Fruit fly (Drosophila melanogaster) whole organism, embryonic: Measurements from ENCODE around the gene CG10492.
A peak's percentile ranks its signal among the peaks of the same experiment; 100 is the strongest.

Source experiments
- Aef1 ChIP-seq: fragments of 200-800 bp; sonication (Bioruptor generic); IDR thresholded peaks from 3 replicates; pipeline ENCODE4 v1.3.6; 2022; ENCODE audit warnings: missing biosample characterization, missing genetic modification characterization
- Bteb2 ChIP-seq: fragments of 200-800 bp; sonication (Bioruptor generic); optimal IDR thresholded peaks from 2 replicates; lab custom pipeline; 2016; ENCODE audit warnings: missing biosample characterization, missing genetic modification characterization
- CG11093 ChIP-seq: fragments of 200-800 bp; sonication (Bioruptor generic); IDR thresholded peaks from 3 replicates; pipeline ENCODE4 v1.3.6; 2022; ENCODE audit warnings: missing biosample characterization, missing genetic modification characterization
- CG11504 ChIP-seq: fragments of 200-800 bp; sonication (Bioruptor generic); optimal IDR thresholded peaks from 3 replicates; lab custom pipeline; 2019; ENCODE audit warnings: missing biosample characterization, mild to moderate bottlenecking, missing genetic modification characterization, moderate library complexity
- CG14441 ChIP-seq: fragments of 200-800 bp; sonication (Bioruptor generic); IDR thresholded peaks from 2 replicates; pipeline ENCODE4 v1.3.6; 2022; ENCODE audit warnings: missing biosample characterization, missing genetic modification characterization
- CG14710 ChIP-seq: fragments of 200-800 bp; sonication (Bioruptor generic); optimal IDR thresholded peaks from 3 replicates; lab custom pipeline; 2019; ENCODE audit warnings: missing biosample characterization, mild to moderate bottlenecking, missing genetic modification characterization, moderate library complexity
- CG17359 ChIP-seq: fragments of 200-800 bp; sonication (Bioruptor generic); optimal IDR thresholded peaks from 3 replicates; lab custom pipeline; 2018; ENCODE audit warnings: missing biosample characterization, mild to moderate bottlenecking, missing genetic modification characterization, moderate library complexity
- CG18764 ChIP-seq: fragments of 200-800 bp; sonication (Bioruptor generic); optimal IDR thresholded peaks from 3 replicates; lab custom pipeline; 2016; ENCODE audit warnings: missing biosample characterization, missing genetic modification characterization
- CG2875 ChIP-seq: fragments of 200-800 bp; sonication (Bioruptor generic); optimal IDR thresholded peaks from 2 replicates; lab custom pipeline; 2017; ENCODE audit warnings: missing biosample characterization, mild to moderate bottlenecking, missing genetic modification characterization, missing genetic modification reagents
- CG3065 ChIP-seq: fragments of 200-800 bp; sonication (Bioruptor generic); optimal IDR thresholded peaks from 2 replicates; lab custom pipeline; 2016; ENCODE audit warnings: missing biosample characterization, missing genetic modification characterization
- CG3281 ChIP-seq: fragments of 200-800 bp; sonication (Bioruptor generic); optimal IDR thresholded peaks from 3 replicates; lab custom pipeline; 2017; ENCODE audit warnings: missing biosample characterization, mild to moderate bottlenecking, missing genetic modification characterization
- CG3995 ChIP-seq: fragments of 200-800 bp; sonication (Bioruptor generic); optimal IDR thresholded peaks from 3 replicates; lab custom pipeline; 2016; ENCODE audit warnings: missing biosample characterization, missing genetic modification characterization
- CG4360 ChIP-seq: fragments of 200-800 bp; sonication (Bioruptor generic); IDR thresholded peaks from 2 replicates; pipeline ENCODE4 v1.3.6; 2022; ENCODE audit warnings: missing biosample characterization, missing genetic modification characterization
- CG6689 ChIP-seq: fragments of 200-800 bp; sonication (Bioruptor generic); IDR thresholded peaks from 2 replicates; pipeline ENCODE4 v1.3.6; 2022; ENCODE audit warnings: missing biosample characterization, missing genetic modification characterization
- CG6813 ChIP-seq: fragments of 200-800 bp; sonication (Bioruptor generic); optimal IDR thresholded peaks from 2 replicates; lab custom pipeline; 2017; ENCODE audit warnings: missing biosample characterization, missing genetic modification characterization, mild to moderate bottlenecking, moderate library complexity, missing genetic modification reagents
- CG9437 ChIP-seq: fragments of 200-800 bp; sonication (Bioruptor generic); optimal IDR thresholded peaks from 2 replicates; lab custom pipeline; 2018; ENCODE audit warnings: missing biosample characterization, mild to moderate bottlenecking, missing genetic modification characterization
- CG9797 ChIP-seq: fragments of 200-800 bp; sonication (Bioruptor generic); optimal IDR thresholded peaks from 3 replicates; lab custom pipeline; 2018; ENCODE audit warnings: missing biosample characterization, mild to moderate bottlenecking, missing genetic modification characterization
- Dbx ChIP-seq: fragments of 200-800 bp; sonication (Bioruptor generic); IDR thresholded peaks from 3 replicates; pipeline ENCODE4 v1.3.6; 2022; ENCODE audit warnings: missing biosample characterization, missing genetic modification characterization
- Deaf1 ChIP-seq: fragments of 200-800 bp; optimal IDR thresholded peaks from 3 replicates; lab custom pipeline; 2019; ENCODE audit warnings: missing biosample characterization, mild to moderate bottlenecking, missing genetic modification characterization, moderate library complexity
- Dek ChIP-seq: fragments of 200-800 bp; sonication (Bioruptor generic); optimal IDR thresholded peaks from 3 replicates; lab custom pipeline; 2019; ENCODE audit warnings: missing biosample characterization, mild to moderate bottlenecking, missing genetic modification characterization, moderate library complexity
- Dip2 ChIP-seq: fragments of 200-800 bp; sonication (Bioruptor generic); IDR thresholded peaks from 2 replicates; pipeline ENCODE4 v1.3.6; 2022; ENCODE audit warnings: missing biosample characterization, missing genetic modification characterization
- Dp ChIP-seq: fragments of 200-800 bp; sonication (Bioruptor generic); optimal IDR thresholded peaks from 2 replicates; lab custom pipeline; 2018; ENCODE audit warnings: missing biosample characterization, mild to moderate bottlenecking, missing genetic modification characterization, moderate library complexity
- E2f1 ChIP-seq: fragments of 200-800 bp; sonication (Bioruptor generic); IDR thresholded peaks from 2 replicates; pipeline ENCODE4 v1.3.6; 2022; ENCODE audit warnings: missing biosample characterization, missing genetic modification characterization
- Fer3 ChIP-seq: fragments of 200-800 bp; sonication (Bioruptor generic); optimal IDR thresholded peaks from 2 replicates; lab custom pipeline; 2018; ENCODE audit warnings: missing biosample characterization, mild to moderate bottlenecking, missing genetic modification characterization, moderate library complexity
- H15 ChIP-seq: fragments of 200-800 bp; sonication (Bioruptor generic); IDR thresholded peaks from 3 replicates; pipeline ENCODE4 v1.3.6; 2022; ENCODE audit warnings: missing biosample characterization, missing genetic modification characterization
- Med ChIP-seq: fragments of 200-800 bp; sonication (Bioruptor generic); peaks from one replicate; lab custom pipeline; 2016; ENCODE audit warnings: missing biosample characterization, missing genetic modification characterization, mild to moderate bottlenecking, inconsistent platforms, moderate library complexity
- Mrtf ChIP-seq: fragments of 200-800 bp; sonication (Bioruptor generic); IDR thresholded peaks from 3 replicates; pipeline ENCODE4 v1.3.6; 2022; ENCODE audit warnings: missing biosample characterization, missing genetic modification characterization
- NC2α ChIP-seq: fragments of 200-800 bp; sonication (Bioruptor generic); optimal IDR thresholded peaks from 2 replicates; lab custom pipeline; 2016; ENCODE audit warnings: missing biosample characterization, missing genetic modification characterization
- Neu2 ChIP-seq: fragments of 200-800 bp; sonication (Bioruptor generic); optimal IDR thresholded peaks from 3 replicates; lab custom pipeline; 2016; ENCODE audit warnings: missing biosample characterization, missing genetic modification characterization, borderline replicate concordance
- Nf-YA ChIP-seq: fragments of 200-800 bp; sonication (Bioruptor generic); IDR thresholded peaks from 2 replicates; pipeline ENCODE4 v1.3.6; 2022; ENCODE audit warnings: missing biosample characterization, missing genetic modification characterization
- Oli ChIP-seq: fragments of 200-800 bp; sonication (Bioruptor generic); optimal IDR thresholded peaks from 2 replicates; lab custom pipeline; 2018; ENCODE audit warnings: missing biosample characterization, mild to moderate bottlenecking, missing genetic modification characterization, moderate library complexity
- Sin3A ChIP-seq: fragments of >200 bp; optimal IDR thresholded peaks from 2 replicates; lab custom pipeline; 2018
- Trl ChIP-seq, 3 experiments: fragments of >200 bp in 2 of 3; fragments of 200-800 bp in 1 of 3; sonication (Bioruptor generic) in 1 of 3; optimal IDR thresholded peaks; 2 replicates in 1 of 3; 3 replicates in 2 of 3; lab custom pipeline; 2016 to 2017; ENCODE audit warnings: missing biosample characterization in 1 of 3, missing genetic modification characterization in 1 of 3
- Xbp1 ChIP-seq: fragments of 200-800 bp; sonication (Bioruptor generic); optimal IDR thresholded peaks from 3 replicates; lab custom pipeline; 2016; ENCODE audit warnings: missing biosample characterization, mild to moderate bottlenecking, missing genetic modification characterization
- btn ChIP-seq: fragments of 200-800 bp; sonication (Bioruptor generic); optimal IDR thresholded peaks from 2 replicates; lab custom pipeline; 2016; ENCODE audit warnings: missing biosample characterization, missing genetic modification characterization
- chinmo ChIP-seq: fragments of 200-800 bp; sonication (Bioruptor generic); IDR thresholded peaks from 4 replicates; pipeline ENCODE4 v1.3.6; 2022; ENCODE audit warnings: missing biosample characterization, missing genetic modification characterization; ENCODE audit not compliant: partially characterized antibody
- chn ChIP-seq: fragments of 200-800 bp; sonication (Bioruptor generic); optimal IDR thresholded peaks from 2 replicates; lab custom pipeline; 2016; ENCODE audit warnings: missing biosample characterization, missing genetic modification characterization
- crp ChIP-seq, 2 experiments: fragments of 200-800 bp; sonication (Bioruptor generic); optimal IDR thresholded peaks; 2 replicates in 1 of 2; 3 replicates in 1 of 2; lab custom pipeline; 2017; ENCODE audit warnings: missing biosample characterization in 2 of 2, missing genetic modification characterization in 2 of 2, mild to moderate bottlenecking in 1 of 2, moderate library complexity in 1 of 2
- cwo ChIP-seq: fragments of 200-800 bp; sonication (Bioruptor generic); optimal IDR thresholded peaks from 3 replicates; lab custom pipeline; 2017; ENCODE audit warnings: missing biosample characterization, missing genetic modification characterization, mild to moderate bottlenecking, moderate library complexity, missing genetic modification reagents
- ems ChIP-seq: fragments of 200-800 bp; sonication (Bioruptor generic); optimal IDR thresholded peaks from 3 replicates; lab custom pipeline; 2016; ENCODE audit warnings: missing biosample characterization, missing genetic modification characterization
- ewg ChIP-seq: fragments of 200-800 bp; sonication (Bioruptor generic); optimal IDR thresholded peaks from 3 replicates; lab custom pipeline; 2017; ENCODE audit warnings: mild to moderate bottlenecking, missing biosample characterization, missing genetic modification reagents, missing genetic modification characterization
- ftz-f1 ChIP-seq: fragments of 200-800 bp; sonication (Bioruptor generic); optimal IDR thresholded peaks from 2 replicates; lab custom pipeline; 2016; ENCODE audit warnings: missing biosample characterization, missing genetic modification characterization
- fu2 ChIP-seq: fragments of 200-800 bp; sonication (Bioruptor generic); optimal IDR thresholded peaks from 2 replicates; lab custom pipeline; 2016; ENCODE audit warnings: missing biosample characterization, missing genetic modification characterization
- gcm ChIP-seq: fragments of 200-800 bp; sonication (Bioruptor generic); optimal IDR thresholded peaks from 2 replicates; lab custom pipeline; 2019; ENCODE audit warnings: missing biosample characterization, mild to moderate bottlenecking, missing genetic modification characterization, moderate library complexity
- grau ChIP-seq: fragments of 200-800 bp; optimal IDR thresholded peaks from 3 replicates; lab custom pipeline; 2019; ENCODE audit warnings: missing biosample characterization, mild to moderate bottlenecking, missing genetic modification characterization, moderate library complexity
- gsb ChIP-seq: fragments of 200-800 bp; sonication (Bioruptor generic); IDR thresholded peaks from 2 replicates; pipeline ENCODE4 v1.3.6; 2022; ENCODE audit warnings: missing biosample characterization, missing genetic modification characterization
- gt ChIP-seq: fragments of 200-800 bp; sonication (Bioruptor generic); IDR thresholded peaks from 2 replicates; pipeline ENCODE4 v1.3.6; 2022; ENCODE audit warnings: missing biosample characterization, missing genetic modification characterization
- lola ChIP-seq, 3 experiments: fragments of >200 bp in 2 of 3; fragments of 200-800 bp in 1 of 3; sonication (Bioruptor generic) in 1 of 3; optimal IDR thresholded peaks; 2 replicates each; lab custom pipeline; 2017 to 2019; ENCODE audit warnings: missing biosample characterization in 3 of 3, missing genetic modification characterization in 3 of 3, mild to moderate bottlenecking in 1 of 3, moderate library complexity in 1 of 3
- pan ChIP-seq, 4 experiments: fragments of >200 bp in 3 of 4; fragments of 200-800 bp in 1 of 4; sonication (Bioruptor generic) in 1 of 4; optimal IDR thresholded peaks in 3 of 4; IDR thresholded peaks in 1 of 4; 2 replicates each; pipeline versions ENCODE4 v1.3.6 to Lab custom; 2017 to 2022; ENCODE audit warnings: missing biosample characterization in 2 of 4, missing genetic modification characterization in 2 of 4, mixed read lengths in 1 of 4
- zfh1 ChIP-seq: fragments of 200-800 bp; sonication (Bioruptor generic); IDR thresholded peaks from 3 replicates; pipeline ENCODE4 v1.3.6; 2022; ENCODE audit warnings: missing biosample characterization, missing genetic modification characterization

The CG10492 gene

dm6 chr2L:19058916-19059315 lies 5.0 kb downstream of the CG10492 start, which contains the start of gene Phlpp (continued):
- TF ChIP-seq pan (optimal IDR thresholded peaks at IDR 0.05; lab: Kevin White, UChicago) (no peak), pan (GFP tag; optimal IDR thresholded peaks at IDR 0.05 in 1 of 2, IDR thresholded peaks at IDR 0.05 in 1 of 2) (peak in 1 of 2 experiments; percentile 58), CG6813 (peak; percentile 49), NC2α (GFP tag; lab: Kevin White, UChicago) (peak; percentile 24), Fer3 (tag; lab: Kevin White, UChicago) (peak; percentile 55), Dp (no peak), Bteb2 (GFP tag; lab: Kevin White, UChicago) (no peak), gt (GFP tag; lab: Robert Waterston, UW) (no peak), grau (tag; lab: Kevin White, UChicago) (peak; percentile 80), lola (GFP tag; optimal IDR thresholded peaks at IDR 0.05; lab: Kevin White, UChicago) (peak in 1 of 3 experiments; percentile 46), CG11504 (tag; lab: Kevin White, UChicago) (peak; percentile 77), CG9437 (GFP tag; lab: Kevin White, UChicago) (peak; percentile 2), Oli (tag; lab: Kevin White, UChicago) (peak; percentile 45), CG11093 (peak; percentile 38; the same call in 1 of the 3 replicates), Mrtf (no peak), gsb (GFP tag; lab: Robert Waterston, UW) (no peak), Trl (optimal IDR thresholded peaks at IDR 0.05; lab: Kevin White, UChicago) (no peak), Trl (GFP tag; optimal IDR thresholded peaks at IDR 0.05; lab: Kevin White, UChicago) (peak; percentile 32), CG2875 (GFP tag; lab: Kevin White, UChicago) (peak; percentile 23), CG4360 (GFP tag; lab: Robert Waterston, UW) (0 out of 2 replicates have a peak, but pooled peaks have one; percentile 24), Dbx (GFP tag; lab: Robert Waterston, UW) (0 out of 3 replicates have a peak, but pooled peaks have one; percentile 31), CG14710 (tag; lab: Kevin White, UChicago) (peak; percentile 71), CG3995 (GFP tag; lab: Kevin White, UChicago) (no peak), CG3065 (no peak), Xbp1 (GFP tag; lab: Kevin White, UChicago) (peak; percentile 59), btn (GFP tag; lab: Kevin White, UChicago) (no peak), Med (GFP tag; lab: Kevin White, UChicago) (peak; percentile 60), Deaf1 (tag; lab: Kevin White, UChicago) (peak; percentile 60), Dek (tag; lab: Kevin White, UChicago) (no peak), Sin3A (no peak), crp (GFP tag; optimal IDR thresholded peaks at IDR 0.05; lab: Kevin White, UChicago) (no peak), CG14441 (GFP tag; lab: Robert Waterston, UW) (peak; percentile 74), gcm (GFP tag; lab: Kevin White, UChicago) (peak; percentile 8), Nf-YA (peak; percentile 47; the same call in 1 of the 2 replicates), CG3281 (GFP tag; lab: Kevin White, UChicago) (no peak), cwo (GFP tag; lab: Kevin White, UChicago) (peak; percentile 27), fu2 (GFP tag; lab: Kevin White, UChicago) (no peak), ewg (no peak), Dip2 (GFP tag; lab: Robert Waterston, UW) (no peak), chinmo (GFP tag; lab: Robert Waterston, UW) (no peak), E2f1 (peak; percentile 65), Aef1 (GFP tag; lab: Robert Waterston, UW) (peak; percentile 18; the same call in 1 of the 3 replicates), zfh1 (GFP tag; lab: Robert Waterston, UW) (peak; percentile 83), CG17359 (tag; lab: Kevin White, UChicago) (peak; percentile 68), ftz-f1 (GFP tag; lab: Kevin White, UChicago) (no peak), Neu2 (GFP tag; lab: Kevin White, UChicago) (no peak), H15 (GFP tag; lab: Robert Waterston, UW) (peak; percentile 40; the same call in 1 of the 3 replicates), ems (GFP tag; lab: Kevin White, UChicago) (peak; percentile 28), CG18764 (no peak), CG9797 (no peak), CG6689 (GFP tag; lab: Robert Waterston, UW) (peak; percentile 72), chn (GFP tag; lab: Kevin White, UChicago) (no peak)
